Fruit fly (Drosophila melanogaster) whole organism, prepupa: ENCODE measurements around the gene Manf.

Source experiments
- CG15336 ChIP-seq: fragments of 200-800 bp; sonication (Bioruptor generic); IDR thresholded peaks from 2 replicates; pipeline ENCODE4 v1.3.6; 2022; ENCODE audit warnings: missing biosample characterization, missing genetic modification characterization
- CG1621 ChIP-seq: fragments of 200-800 bp; sonication (Bioruptor generic); optimal IDR thresholded peaks from 3 replicates; lab custom pipeline; 2018; ENCODE audit warnings: missing biosample characterization, mild to moderate bottlenecking, missing genetic modification characterization
- CG9139 ChIP-seq: fragments of 200-800 bp; sonication (Bioruptor generic); optimal IDR thresholded peaks from 3 replicates; lab custom pipeline; 2017; ENCODE audit warnings: missing biosample characterization, mild to moderate bottlenecking, missing genetic modification characterization
- Hr38 ChIP-seq: sonication (Bioruptor generic); optimal IDR thresholded peaks from 2 replicates; lab custom pipeline; 2016; ENCODE audit warnings: missing biosample characterization, missing genetic modification characterization
- Hr39 ChIP-seq: fragments of 200-800 bp; sonication (Bioruptor generic); optimal IDR thresholded peaks from 2 replicates; lab custom pipeline; 2016; ENCODE audit warnings: missing biosample characterization, missing genetic modification characterization
- net ChIP-seq: fragments of 200-800 bp; sonication (Bioruptor generic); optimal IDR thresholded peaks from 3 replicates; lab custom pipeline; 2016; ENCODE audit warnings: missing biosample characterization, missing genetic modification characterization
- vri ChIP-seq: fragments of 200-800 bp; sonication (Bioruptor generic); optimal IDR thresholded peaks from 3 replicates; lab custom pipeline; 2016; ENCODE audit warnings: missing biosample characterization, mild to moderate bottlenecking, missing genetic modification characterization

dm6 chr3R:16356863-16357215 lies 7.6 kb downstream of the Manf start, which contains the start of gene CG10311:
- TF ChIP-seq CG1621 (tag; lab: Kevin White, UChicago) (no peak), net (GFP tag; lab: Kevin White, UChicago) (no peak), Hr38 (GFP tag; lab: Kevin White, UChicago) (no peak), CG9139 (GFP tag; lab: Kevin White, UChicago) (no peak), Hr39 (GFP tag; lab: Kevin White, UChicago) (no peak), vri (GFP tag; lab: Kevin White, UChicago) (no peak), CG15336 (GFP tag; lab: Robert Waterston, UW) (no peak)
